Fruit fly (Drosophila melanogaster): ENCODE data around the gene CG14983.

Gene CG14983

dm6 chr3L:3903301-3903700 lies 45.8 kb downstream of the CG14983 start, which contains the start of gene Sc2 (continued):
- no peak for TF ChIP-seq sob (GFP tag; IDR thresholded peaks at IDR 0.05)
- no peak for TF ChIP-seq CG16863 (GFP tag; optimal IDR thresholded peaks at IDR 0.05)
- TF ChIP-seq MESR4 (GFP tag; optimal IDR thresholded peaks at IDR 0.05) = peak; percentile 65
- TF ChIP-seq Abd-B (GFP tag; optimal IDR thresholded peaks at IDR 0.05) = no peak
- no peak for TF ChIP-seq pum (GFP tag; optimal IDR thresholded peaks at IDR 0.05)
- TF ChIP-seq Dref (GFP tag; IDR thresholded peaks at IDR 0.05) = 0 out of 2 replicates have a peak, but pooled peaks have one; percentile 12
- 0 out of 3 replicates have a peak, but pooled peaks have one; percentile 9 for TF ChIP-seq ci (GFP tag; IDR thresholded peaks at IDR 0.05)
- TF ChIP-seq fru (optimal IDR thresholded peaks at IDR 0.05) = no peak
- TF ChIP-seq da (GFP tag; optimal IDR thresholded peaks at IDR 0.05) = no peak
- peak; percentile 39 for TF ChIP-seq Lhr (GFP tag; optimal IDR thresholded peaks at IDR 0.05)
- no peak for TF ChIP-seq YL-1 (GFP tag; optimal IDR thresholded peaks at IDR 0.05)
- TF ChIP-seq CG18764 (GFP tag; optimal IDR thresholded peaks at IDR 0.05) = no peak
- TF ChIP-seq Dp (GFP tag; optimal IDR thresholded peaks at IDR 0.05) = peak; percentile 35
- TF ChIP-seq dpn (GFP tag; optimal IDR thresholded peaks at IDR 0.05) = no peak
- TF ChIP-seq CG16813 (GFP tag; IDR thresholded peaks at IDR 0.05; ENCODE audit: partially characterized antibody) = 0 out of 3 replicates have a peak, but pooled peaks have one; percentile 16
- peak; percentile 2 for TF ChIP-seq trem (tag; optimal IDR thresholded peaks at IDR 0.05)
- TF ChIP-seq CG13424 (tag; optimal IDR thresholded peaks at IDR 0.05) = no peak
- TF ChIP-seq CG14441 (GFP tag; IDR thresholded peaks at IDR 0.05) = 0 out of 2 replicates have a peak, but pooled peaks have one; percentile 9
- TF ChIP-seq CG12299 (tag; optimal IDR thresholded peaks at IDR 0.05) = no peak
- TF ChIP-seq fd96Cb (tag; optimal IDR thresholded peaks at IDR 0.05) = no peak
- TF ChIP-seq z (GFP tag; IDR thresholded peaks at IDR 0.05) = 0 out of 3 replicates have a peak, but pooled peaks have one; percentile 12
- no peak for TF ChIP-seq kah (GFP tag; optimal IDR thresholded peaks at IDR 0.05)
- TF ChIP-seq CG13287 (GFP tag; IDR thresholded peaks at IDR 0.05; ENCODE audit: partially characterized antibody) = no peak; the same call in 1 of the 2 replicates
- TF ChIP-seq MTF-1 (GFP tag; optimal IDR thresholded peaks at IDR 0.05; ENCODE audit: borderline replicate concordance) = peak; percentile 29
- TF ChIP-seq Dll (GFP tag; IDR thresholded peaks at IDR 0.05; ENCODE audit: partially characterized antibody) = no peak
- TF ChIP-seq pzg (GFP tag; optimal IDR thresholded peaks at IDR 0.05) = peak; percentile 49
- TF ChIP-seq CG1792 (GFP tag; optimal IDR thresholded peaks at IDR 0.05) = no peak
- TF ChIP-seq Mrtf (GFP tag; IDR thresholded peaks at IDR 0.05) = no peak
- no peak for TF ChIP-seq tna (GFP tag; IDR thresholded peaks at IDR 0.05; ENCODE audit: partially characterized antibody)
- TF ChIP-seq CG6791 (GFP tag; IDR thresholded peaks at IDR 0.05; ENCODE audit: partially characterized antibody) = peak; percentile 39; the same call in 2 of the 3 replicates
- no peak for TF ChIP-seq ken (GFP tag; IDR thresholded peaks at IDR 0.05)
- TF ChIP-seq gcm2 (GFP tag; optimal IDR thresholded peaks at IDR 0.05) = no peak
- TF ChIP-seq knrl (GFP tag; IDR thresholded peaks at IDR 0.05; ENCODE audit: partially characterized antibody) = no peak
- TF ChIP-seq Gug (GFP tag; IDR thresholded peaks at IDR 0.05) = no peak
- no peak for TF ChIP-seq eyg (GFP tag; optimal IDR thresholded peaks at IDR 0.05)
- TF ChIP-seq en (GFP tag; optimal IDR thresholded peaks at IDR 0.05) = no peak
- TF ChIP-seq CG34422 (GFP tag; IDR thresholded peaks at IDR 0.05) = peak; percentile 31; the same call in 1 of the 3 replicates
- TF ChIP-seq CG14667 (GFP tag; IDR thresholded peaks at IDR 0.05) = no peak
- no peak for TF ChIP-seq schlank (tag; optimal IDR thresholded peaks at IDR 0.05)
- no peak for TF ChIP-seq sr (GFP tag; IDR thresholded peaks at IDR 0.05)
- no peak for TF ChIP-seq CG42726 (GFP tag; IDR thresholded peaks at IDR 0.05; ENCODE audit: partially characterized antibody)
- TF ChIP-seq Doc3 (GFP tag; IDR thresholded peaks at IDR 0.05; ENCODE audit: partially characterized antibody) = no peak
- TF ChIP-seq toy (GFP tag; IDR thresholded peaks at IDR 0.05) = no peak
- TF ChIP-seq row (GFP tag; IDR thresholded peaks at IDR 0.05) = peak; percentile 81
- TF ChIP-seq bcd (GFP tag; optimal IDR thresholded peaks at IDR 0.05) = no peak
- no peak for TF ChIP-seq CG17186 (GFP tag; optimal IDR thresholded peaks at IDR 0.05)
- peak; percentile 62 for TF ChIP-seq Jarid2 (GFP tag; optimal IDR thresholded peaks at IDR 0.05)
- TF ChIP-seq CG1529 (GFP tag; optimal IDR thresholded peaks at IDR 0.05) = no peak
- TF ChIP-seq chinmo (GFP tag; IDR thresholded peaks at IDR 0.05; ENCODE audit: partially characterized antibody) = 0 out of 4 replicates have a peak, but pooled peaks have one; percentile 14
- no peak for TF ChIP-seq CG8089 (GFP tag; optimal IDR thresholded peaks at IDR 0.05)
